Worm (Caenorhabditis elegans): Measurements from ENCODE around the gene F25G6.1.

Gene F25G6.1

ce11 chrV:8621213-8621612 is 46.4 kb downstream of the F25G6.1 start, which contains the start of gene idpc-2:
idpc-2 (minus strand) TSS chrV:8621313.
- no peak for TF ChIP-seq unc-42 (tag; optimal IDR thresholded peaks at IDR 0.05)
- no peak for TF ChIP-seq elt-4 (tag; optimal IDR thresholded peaks at IDR 0.05)
- TF ChIP-seq ets-4 (tag; optimal IDR thresholded peaks at IDR 0.05), result no peak
- no peak for TF ChIP-seq K09A11.1 (tag; optimal IDR thresholded peaks at IDR 0.05; ENCODE audit: insufficient read depth)
- TF ChIP-seq K02D7.2 (tag; optimal IDR thresholded peaks at IDR 0.05), result no peak
- no peak for TF ChIP-seq ceh-6 (GFP tag; optimal IDR thresholded peaks at IDR 0.05)
- no peak for TF ChIP-seq nhr-11 (tag; optimal IDR thresholded peaks at IDR 0.05)
- TF ChIP-seq ceh-48 (tag; optimal IDR thresholded peaks at IDR 0.05), result no peak
- TF ChIP-seq sox-2 (GFP tag; IDR thresholded peaks at IDR 0.05), result no peak
- TF ChIP-seq ahr-1 (tag; optimal IDR thresholded peaks at IDR 0.05), result no peak
- TF ChIP-seq zip-5 (tag; optimal IDR thresholded peaks at IDR 0.05), result no peak
- TF ChIP-seq lin-11 (tag; optimal IDR thresholded peaks at IDR 0.05), result no peak
- TF ChIP-seq eyg-1 (tag; optimal IDR thresholded peaks at IDR 0.05), result no peak
- TF ChIP-seq tbx-2 (tag; optimal IDR thresholded peaks at IDR 0.05), result no peak
- no peak for TF ChIP-seq unc-86 (tag; optimal IDR thresholded peaks at IDR 0.05)
- no peak for TF ChIP-seq unc-3 (GFP tag; conservative IDR thresholded peaks at IDR 0.05)
- TF ChIP-seq unc-3 (tag; optimal IDR thresholded peaks at IDR 0.05), result no peak

ce11 chrV:8622314-8622713 is 47.5 kb downstream of the F25G6.1 start, which contains the start of gene F41E6.1:
F41E6.1 (plus strand) TSS chrV:8622614.
- TF ChIP-seq tbx-7 (tag; optimal IDR thresholded peaks at IDR 0.05), result no peak
- no peak for TF ChIP-seq ceh-22 (tag; optimal IDR thresholded peaks at IDR 0.05)
- TF ChIP-seq hlh-8 (tag; optimal IDR thresholded peaks at IDR 0.05), result no peak
- TF ChIP-seq F13H6.1 (tag; optimal IDR thresholded peaks at IDR 0.05), result no peak
- TF ChIP-seq hlh-6 (tag; optimal IDR thresholded peaks at IDR 0.05), result no peak
- TF ChIP-seq npax-4 (tag; optimal IDR thresholded peaks at IDR 0.05), result no peak
- TF ChIP-seq dve-1 (tag; optimal IDR thresholded peaks at IDR 0.05), result no peak

- TF ChIP-seq ztf-16 (tag; optimal IDR thresholded peaks at IDR 0.05), result no peak
- TF ChIP-seq unc-42 (tag; optimal IDR thresholded peaks at IDR 0.05), result peak; percentile 62
- TF ChIP-seq ceh-6 (GFP tag; optimal IDR thresholded peaks at IDR 0.05), result no peak
- TF ChIP-seq madf-2 (tag; optimal IDR thresholded peaks at IDR 0.05), result no peak
- TF ChIP-seq odd-2 (tag; optimal IDR thresholded peaks at IDR 0.05), result no peak
- no peak for TF ChIP-seq ceh-9 (tag; optimal IDR thresholded peaks at IDR 0.05)
- TF ChIP-seq sox-4 (tag; optimal IDR thresholded peaks at IDR 0.05), result no peak
Measured at ce11 chrV:8623754-8624153, 48.9 kb downstream of the F25G6.1 start, which contains the start of gene F41E6.17. F41E6.17 (plus strand) TSS chrV:8624101.

- TF ChIP-seq eyg-1 (tag; optimal IDR thresholded peaks at IDR 0.05) (no peak), unc-55 (GFP tag; optimal IDR thresholded peaks at IDR 0.05) (peak; percentile 12)
Measured at ce11 chrV:8626406-8626805, 51.5 kb downstream of the F25G6.1 start.

- TF ChIP-seq ceh-24 (tag; optimal IDR thresholded peaks at IDR 0.05) (no peak), pha-4 (tag; optimal IDR thresholded peaks at IDR 0.05) (no peak), ceh-30 (tag; optimal IDR thresholded peaks at IDR 0.05) (no peak), che-1 (tag; optimal IDR thresholded peaks at IDR 0.05) (no peak), sox-2 (GFP tag; IDR thresholded peaks at IDR 0.05) (no peak), sox-4 (tag; optimal IDR thresholded peaks at IDR 0.05) (no peak), rnt-1 (tag; optimal IDR thresholded peaks at IDR 0.05) (no peak), hlh-30 (tag; optimal IDR thresholded peaks at IDR 0.05; ENCODE audit: insufficient read depth) (no peak), odd-2 (tag; optimal IDR thresholded peaks at IDR 0.05) (no peak), eyg-1 (tag; optimal IDR thresholded peaks at IDR 0.05) (no peak)
Measured at ce11 chrV:8627580-8627979, 52.7 kb downstream of the F25G6.1 start.

Data from whole organism, late embryonic.